Fruit fly (Drosophila melanogaster): ENCODE results near the gene CG43083.

- TF ChIP-seq Hr39 (GFP tag; optimal IDR thresholded peaks at IDR 0.05) (no peak), Smox (GFP tag; optimal IDR thresholded peaks at IDR 0.05) (no peak), OdsH (GFP tag; optimal IDR thresholded peaks at IDR 0.05) (no peak), CG32006 (GFP tag; optimal IDR thresholded peaks at IDR 0.05) (no peak), CG6808 (GFP tag; optimal IDR thresholded peaks at IDR 0.05) (no peak), pdm3 (GFP tag; optimal IDR thresholded peaks at IDR 0.05) (no peak), Ets21C (GFP tag; optimal IDR thresholded peaks at IDR 0.05) (no peak), CG6276 (GFP tag; optimal IDR thresholded peaks at IDR 0.05) (no peak), CG3919 (GFP tag; optimal IDR thresholded peaks at IDR 0.05) (no peak), Ets96B (tag; optimal IDR thresholded peaks at IDR 0.05) (no peak), spab (GFP tag; optimal IDR thresholded peaks at IDR 0.05) (no peak)
Measured at dm6 chr3L:15657290-15657689, 8.9 kb downstream of the CG43083 start, which contains the start of the genes Eig71Ef and Eig71Eg.
